Worm (Caenorhabditis elegans) whole organism, mixed stage, embryonic: ENCODE measurements around the gene Y39G8B.5.

Experiments used
- blmp-1 ChIP-seq: fragments of 150-350 bp; optimal IDR thresholded peaks from 2 replicates; lab custom pipeline; 2014; ENCODE audit warnings: missing biosample characterization, missing genetic modification characterization
- mab-5 ChIP-seq: fragments of 150-350 bp; optimal IDR thresholded peaks from 2 replicates; lab custom pipeline; 2014; ENCODE audit warnings: missing biosample characterization, missing genetic modification characterization

- TF ChIP-seq blmp-1 (tag; lab: Kevin White, UChicago) (no peak), mab-5 (no peak)
These were observed 8.7 kb downstream of the Y39G8B.5 start, which contains the start of the genes Y39G8B.13 and Y39G8B.10 for ce11 chrII:13982923-13983322.
